Worm (Caenorhabditis elegans): Measurements from ENCODE around the gene rabn-5.

ce11 chrIII:5876867-5877641 is 12.7 kb downstream of the rabn-5 start:
- TF ChIP-seq C08G9.2 (tag; optimal IDR thresholded peaks at IDR 0.05) (no peak), unc-86 (tag; optimal IDR thresholded peaks at IDR 0.05) (no peak), hlh-30 (tag; optimal IDR thresholded peaks at IDR 0.05; ENCODE audit: insufficient read depth) (no peak), dmd-4 (tag; optimal IDR thresholded peaks at IDR 0.05; ENCODE audit: borderline replicate concordance) (no peak)

Measured in whole organism, late embryonic.